Fruit fly (Drosophila melanogaster) whole organism, embryonic: Measurements from ENCODE around the gene yl.

Source experiments
- Ada2b ChIP-seq: fragments of 200-800 bp; sonication (Bioruptor generic); IDR thresholded peaks from 2 replicates; pipeline ENCODE4 v1.3.6; 2022; ENCODE audit warnings: missing biosample characterization, missing genetic modification characterization
- Asciz ChIP-seq: fragments of 200-800 bp; sonication (Bioruptor generic); optimal IDR thresholded peaks from 2 replicates; lab custom pipeline; 2017; ENCODE audit warnings: missing biosample characterization, mild to moderate bottlenecking, missing genetic modification characterization, missing genetic modification reagents
- Atf6 ChIP-seq: fragments of 200-800 bp; sonication (Bioruptor generic); IDR thresholded peaks from 2 replicates; pipeline ENCODE4 v1.3.6; 2022; ENCODE audit warnings: missing biosample characterization, missing genetic modification characterization
- B-H1 ChIP-seq: fragments of 200-800 bp; sonication (Bioruptor generic); IDR thresholded peaks from 3 replicates; pipeline ENCODE4 v1.3.6; 2022; ENCODE audit warnings: missing biosample characterization, missing genetic modification characterization
- BEAF-32 ChIP-seq: fragments of 200-800 bp; sonication (Bioruptor generic); optimal IDR thresholded peaks from 3 replicates; lab custom pipeline; 2017; ENCODE audit warnings: missing biosample characterization, missing genetic modification characterization, mild to moderate bottlenecking, moderate library complexity, missing genetic modification reagents
- Bdp1 ChIP-seq: fragments of 200-800 bp; sonication (Bioruptor generic); optimal IDR thresholded peaks from 3 replicates; lab custom pipeline; 2016; ENCODE audit warnings: missing biosample characterization, missing genetic modification characterization
- CG10147 ChIP-seq: fragments of 200-800 bp; sonication (Bioruptor generic); optimal IDR thresholded peaks from 2 replicates; lab custom pipeline; 2019; ENCODE audit warnings: missing biosample characterization, mild to moderate bottlenecking, missing genetic modification characterization, moderate library complexity
- CG10267 ChIP-seq: fragments of 200-800 bp; sonication (Bioruptor generic); optimal IDR thresholded peaks from 2 replicates; lab custom pipeline; 2018; ENCODE audit warnings: missing biosample characterization, mild to moderate bottlenecking, missing genetic modification characterization, moderate library complexity
- CG10366 ChIP-seq: fragments of 200-800 bp; sonication (Bioruptor generic); IDR thresholded peaks from 2 replicates; pipeline ENCODE4 v1.3.6; 2022; ENCODE audit warnings: missing biosample characterization, missing genetic modification characterization
- CG10959 ChIP-seq: fragments of 200-800 bp; sonication (Bioruptor generic); IDR thresholded peaks from 2 replicates; pipeline ENCODE4 v1.3.6; 2022; ENCODE audit warnings: missing biosample characterization, missing genetic modification characterization
- CG13296 ChIP-seq: fragments of 200-800 bp; sonication (Bioruptor generic); optimal IDR thresholded peaks from 3 replicates; lab custom pipeline; 2018; ENCODE audit warnings: missing biosample characterization, mild to moderate bottlenecking, missing genetic modification characterization
- CG1529 ChIP-seq: fragments of 200-800 bp; sonication (Bioruptor generic); optimal IDR thresholded peaks from 3 replicates; lab custom pipeline; 2018; ENCODE audit warnings: missing biosample characterization, missing genetic modification characterization
- CG16863 ChIP-seq: fragments of 200-800 bp; sonication (Bioruptor generic); optimal IDR thresholded peaks from 3 replicates; lab custom pipeline; 2016; ENCODE audit warnings: missing biosample characterization, missing genetic modification characterization
- CG2120 ChIP-seq: fragments of 200-800 bp; sonication (Bioruptor generic); optimal IDR thresholded peaks from 3 replicates; lab custom pipeline; 2016; ENCODE audit warnings: missing biosample characterization, missing genetic modification characterization
- CG3838 ChIP-seq: fragments of 200-800 bp; sonication (Bioruptor generic); optimal IDR thresholded peaks from 3 replicates; lab custom pipeline; 2016; ENCODE audit warnings: missing biosample characterization, missing genetic modification characterization
- CG42726 ChIP-seq: fragments of 200-800 bp; sonication (Bioruptor generic); IDR thresholded peaks from 2 replicates; pipeline ENCODE4 v1.3.6; 2022; ENCODE audit warnings: missing biosample characterization, missing genetic modification characterization; ENCODE audit not compliant: partially characterized antibody
- CG4360 ChIP-seq: fragments of 200-800 bp; sonication (Bioruptor generic); IDR thresholded peaks from 2 replicates; pipeline ENCODE4 v1.3.6; 2022; ENCODE audit warnings: missing biosample characterization, missing genetic modification characterization
- CG5245 ChIP-seq: fragments of 200-800 bp; sonication (Bioruptor generic); optimal IDR thresholded peaks from 3 replicates; lab custom pipeline; 2016; ENCODE audit warnings: missing biosample characterization, missing genetic modification characterization
- CG6765 ChIP-seq: fragments of 200-800 bp; sonication (Bioruptor generic); optimal IDR thresholded peaks from 3 replicates; lab custom pipeline; 2017; ENCODE audit warnings: missing biosample characterization, mild to moderate bottlenecking, missing genetic modification characterization
- CG7271 ChIP-seq: fragments of 200-800 bp; sonication (Bioruptor generic); optimal IDR thresholded peaks from 2 replicates; lab custom pipeline; 2018; ENCODE audit warnings: missing biosample characterization, mild to moderate bottlenecking, missing genetic modification characterization, moderate library complexity
- CG8765 ChIP-seq: fragments of 200-800 bp; sonication (Bioruptor generic); IDR thresholded peaks from 2 replicates; pipeline ENCODE4 v1.3.6; 2022; ENCODE audit warnings: missing biosample characterization, missing genetic modification characterization
- CG9609 ChIP-seq: fragments of 200-800 bp; sonication (Bioruptor generic); optimal IDR thresholded peaks from 3 replicates; lab custom pipeline; 2016; ENCODE audit warnings: missing biosample characterization, missing genetic modification characterization
- D19B ChIP-seq: fragments of 200-800 bp; sonication (Bioruptor generic); optimal IDR thresholded peaks from 2 replicates; lab custom pipeline; 2017; ENCODE audit warnings: missing biosample characterization, mild to moderate bottlenecking, missing genetic modification characterization
- Fer2 ChIP-seq: fragments of 200-800 bp; sonication (Bioruptor generic); optimal IDR thresholded peaks from 2 replicates; lab custom pipeline; 2018; ENCODE audit warnings: missing biosample characterization, mild to moderate bottlenecking, missing genetic modification characterization, moderate library complexity
- Gsc ChIP-seq: fragments of 200-800 bp; sonication (Bioruptor generic); IDR thresholded peaks from 2 replicates; pipeline ENCODE4 v1.3.6; 2022; ENCODE audit warnings: missing biosample characterization, missing genetic modification characterization
- H15 ChIP-seq: fragments of 200-800 bp; sonication (Bioruptor generic); IDR thresholded peaks from 3 replicates; pipeline ENCODE4 v1.3.6; 2022; ENCODE audit warnings: missing biosample characterization, missing genetic modification characterization
- Hey ChIP-seq: fragments of 200-800 bp; sonication (Bioruptor generic); optimal IDR thresholded peaks from 3 replicates; lab custom pipeline; 2018; ENCODE audit warnings: missing biosample characterization, mild to moderate bottlenecking, missing genetic modification characterization
- Hr3 ChIP-seq: fragments of 200-800 bp; sonication (Bioruptor generic); optimal IDR thresholded peaks from 3 replicates; lab custom pipeline; 2016; ENCODE audit warnings: missing biosample characterization, missing genetic modification characterization
- Lhr ChIP-seq: fragments of 200-800 bp; sonication (Bioruptor generic); optimal IDR thresholded peaks from 3 replicates; lab custom pipeline; 2017; ENCODE audit warnings: mild to moderate bottlenecking, missing biosample characterization, missing genetic modification reagents, missing genetic modification characterization
- Mrtf ChIP-seq: fragments of 200-800 bp; sonication (Bioruptor generic); IDR thresholded peaks from 3 replicates; pipeline ENCODE4 v1.3.6; 2022; ENCODE audit warnings: missing biosample characterization, missing genetic modification characterization
- Neu2 ChIP-seq: fragments of 200-800 bp; sonication (Bioruptor generic); optimal IDR thresholded peaks from 3 replicates; lab custom pipeline; 2016; ENCODE audit warnings: missing biosample characterization, missing genetic modification characterization, borderline replicate concordance
- Rfx ChIP-seq: fragments of 200-800 bp; sonication (Bioruptor generic); IDR thresholded peaks from 2 replicates; pipeline ENCODE4 v1.3.6; 2022; ENCODE audit warnings: missing biosample characterization, missing genetic modification characterization
- Sox100B ChIP-seq: fragments of 200-800 bp; sonication (Bioruptor generic); optimal IDR thresholded peaks from 3 replicates; lab custom pipeline; 2018; ENCODE audit warnings: missing biosample characterization, mild to moderate bottlenecking, missing genetic modification characterization
- Taf1 ChIP-seq: fragments of 200-800 bp; sonication (Bioruptor generic); IDR thresholded peaks from 2 replicates; pipeline ENCODE4 v1.3.6; 2022; ENCODE audit warnings: missing biosample characterization, missing genetic modification characterization
- amos ChIP-seq: fragments of 200-800 bp; sonication (Bioruptor generic); IDR thresholded peaks from 2 replicates; pipeline ENCODE4 v1.3.6; 2022; ENCODE audit warnings: missing biosample characterization, missing genetic modification characterization; ENCODE audit not compliant: partially characterized antibody
- gt ChIP-seq: fragments of 200-800 bp; sonication (Bioruptor generic); IDR thresholded peaks from 2 replicates; pipeline ENCODE4 v1.3.6; 2022; ENCODE audit warnings: missing biosample characterization, missing genetic modification characterization
- h ChIP-seq: fragments of >200 bp; optimal IDR thresholded peaks from 2 replicates; lab custom pipeline; 2017
- ham ChIP-seq: fragments of 200-800 bp; sonication (Bioruptor generic); IDR thresholded peaks from 2 replicates; pipeline ENCODE4 v1.3.6; 2022; ENCODE audit warnings: missing biosample characterization, missing genetic modification characterization
- jing ChIP-seq: fragments of 200-800 bp; sonication (Bioruptor generic); optimal IDR thresholded peaks from 2 replicates; lab custom pipeline; 2018; ENCODE audit warnings: missing biosample characterization, mild to moderate bottlenecking, missing genetic modification characterization
- knrl ChIP-seq: fragments of 200-800 bp; sonication (Bioruptor generic); IDR thresholded peaks from 3 replicates; pipeline ENCODE4 v1.3.6; 2022; ENCODE audit warnings: missing biosample characterization, missing genetic modification characterization; ENCODE audit not compliant: partially characterized antibody
- odd ChIP-seq: fragments of 200-800 bp; sonication (Bioruptor generic); optimal IDR thresholded peaks from 2 replicates; lab custom pipeline; 2017; ENCODE audit warnings: missing biosample characterization, mild to moderate bottlenecking, missing genetic modification characterization
- onecut ChIP-seq: fragments of 200-800 bp; sonication (Bioruptor generic); IDR thresholded peaks from 2 replicates; pipeline ENCODE4 v1.3.6; 2022; ENCODE audit warnings: missing biosample characterization, missing genetic modification characterization
- org-1 ChIP-seq: fragments of 200-800 bp; sonication (Bioruptor generic); optimal IDR thresholded peaks from 2 replicates; lab custom pipeline; 2017; ENCODE audit warnings: missing biosample characterization, missing genetic modification characterization
- p53 ChIP-seq: fragments of 200-800 bp; sonication (Bioruptor generic); optimal IDR thresholded peaks from 2 replicates; lab custom pipeline; 2016; ENCODE audit warnings: missing biosample characterization, missing genetic modification characterization
- pros ChIP-seq: fragments of 200-800 bp; sonication (Bioruptor generic); optimal IDR thresholded peaks from 3 replicates; lab custom pipeline; 2019; ENCODE audit warnings: missing biosample characterization, mild to moderate bottlenecking, missing genetic modification characterization, moderate library complexity
- pzg ChIP-seq: fragments of 200-800 bp; sonication (Bioruptor generic); optimal IDR thresholded peaks from 3 replicates; lab custom pipeline; 2018; ENCODE audit warnings: missing biosample characterization, mild to moderate bottlenecking, missing genetic modification characterization, moderate library complexity
- sc ChIP-seq, 3 experiments: fragments of >200 bp in 2 of 3; fragments of 200-800 bp in 1 of 3; sonication (Bioruptor generic) in 1 of 3; optimal IDR thresholded peaks; 2 replicates in 2 of 3; 3 replicates in 1 of 3; lab custom pipeline; 2017; ENCODE audit warnings: mild to moderate bottlenecking in 1 of 3, missing biosample characterization in 1 of 3, missing genetic modification characterization in 1 of 3, missing genetic modification reagents in 1 of 3
- sens-2 ChIP-seq: fragments of 200-800 bp; sonication (Bioruptor generic); IDR thresholded peaks from 2 replicates; pipeline ENCODE4 v1.3.6; 2022; ENCODE audit warnings: missing biosample characterization, missing genetic modification characterization
- slbo ChIP-seq: fragments of 200-800 bp; sonication (Bioruptor generic); IDR thresholded peaks from 2 replicates; pipeline ENCODE4 v1.3.6; 2022; ENCODE audit warnings: missing biosample characterization, missing genetic modification characterization
- slou ChIP-seq: fragments of 200-800 bp; sonication (Bioruptor generic); optimal IDR thresholded peaks from 3 replicates; lab custom pipeline; 2016; ENCODE audit warnings: missing biosample characterization, missing genetic modification characterization
- wor ChIP-seq: fragments of 200-800 bp; sonication (Bioruptor generic); IDR thresholded peaks from 2 replicates; pipeline ENCODE4 v1.3.6; 2022; ENCODE audit warnings: missing biosample characterization, missing genetic modification characterization
- yki ChIP-seq: fragments of >200 bp; optimal IDR thresholded peaks from 3 replicates; lab custom pipeline; 2018

yl gene

dm6 chrX:14169068-14169642 is 23.9 kb upstream of the yl start, which contains the start of gene CG12480 (continued):
- TF ChIP-seq jing (GFP tag; lab: Kevin White, UChicago), result no peak
- no peak; the same call in 2 of the 3 replicates for TF ChIP-seq B-H1 (GFP tag; lab: Robert Waterston, UW)
- no peak for TF ChIP-seq Lhr (GFP tag; lab: Kevin White, UChicago)
- no peak for TF ChIP-seq Sox100B
- no peak for TF ChIP-seq BEAF-32 (GFP tag; lab: Kevin White, UChicago)
- TF ChIP-seq wor, result no peak
- TF ChIP-seq H15 (GFP tag; lab: Robert Waterston, UW), result no peak
- no peak for TF ChIP-seq Mrtf (GFP tag; lab: Robert Waterston, UW)
- TF ChIP-seq Neu2 (GFP tag; lab: Kevin White, UChicago), result no peak
- TF ChIP-seq odd (GFP tag; lab: Kevin White, UChicago), result no peak
- peak; percentile 51 for TF ChIP-seq CG13296 (GFP tag; lab: Kevin White, UChicago)
- peak; percentile 82 for TF ChIP-seq CG2120
- TF ChIP-seq Fer2, result no peak
- TF ChIP-seq CG8765 (GFP tag; lab: Robert Waterston, UW), result no peak; the same call in 1 of the 2 replicates
- peak; percentile 86 for TF ChIP-seq slbo (GFP tag; lab: Robert Waterston, UW)
- no peak for TF ChIP-seq org-1
- no peak for TF ChIP-seq CG16863 (GFP tag; lab: Kevin White, UChicago)
- TF ChIP-seq CG42726 (GFP tag; lab: Robert Waterston, UW), result no peak
- no peak for TF ChIP-seq sc (optimal IDR thresholded peaks at IDR 0.05; lab: Kevin White, UChicago)
- no peak for TF ChIP-seq sc (GFP tag; optimal IDR thresholded peaks at IDR 0.05; lab: Kevin White, UChicago)
- peak; percentile 79 for TF ChIP-seq Atf6 (GFP tag; lab: Robert Waterston, UW)
- TF ChIP-seq ham (GFP tag; lab: Robert Waterston, UW), result no peak
- no peak for TF ChIP-seq CG7271 (tag; lab: Kevin White, UChicago)
- no peak for TF ChIP-seq CG9609 (GFP tag; lab: Kevin White, UChicago)
- no peak for TF ChIP-seq CG1529 (GFP tag; lab: Kevin White, UChicago)
- TF ChIP-seq onecut (GFP tag; lab: Robert Waterston, UW), result no peak
- no peak for TF ChIP-seq CG5245 (GFP tag; lab: Kevin White, UChicago)
- no peak for TF ChIP-seq h (lab: Kevin White, UChicago)
- TF ChIP-seq pros (GFP tag; lab: Kevin White, UChicago), result no peak
- peak; percentile 33 for TF ChIP-seq slou (GFP tag; lab: Kevin White, UChicago)
- no peak for TF ChIP-seq p53 (GFP tag; lab: Kevin White, UChicago)
- peak; percentile 25; the same call in 1 of the 2 replicates for TF ChIP-seq CG10366 (GFP tag; lab: Robert Waterston, UW)
- TF ChIP-seq Hr3 (GFP tag; lab: Kevin White, UChicago), result no peak
- peak; percentile 43 for TF ChIP-seq CG6765
- TF ChIP-seq amos (GFP tag; lab: Robert Waterston, UW), result no peak
- no peak for TF ChIP-seq D19B (GFP tag; lab: Kevin White, UChicago)
- TF ChIP-seq knrl, result no peak
- peak; percentile 20; the same call in 1 of the 2 replicates for TF ChIP-seq Ada2b (GFP tag; lab: Robert Waterston, UW)
- TF ChIP-seq gt (GFP tag; lab: Robert Waterston, UW), result no peak
- no peak for TF ChIP-seq CG4360
- no peak for TF ChIP-seq sens-2
- no peak for TF ChIP-seq yki (lab: Kevin White, UChicago)
- TF ChIP-seq CG3838 (GFP tag; lab: Kevin White, UChicago), result no peak
- TF ChIP-seq Bdp1 (GFP tag; lab: Kevin White, UChicago), result no peak
- peak; percentile 90 for TF ChIP-seq Rfx (GFP tag; lab: Robert Waterston, UW)
- TF ChIP-seq Hey (tag; lab: Kevin White, UChicago), result no peak
- no peak for TF ChIP-seq pzg
- TF ChIP-seq CG10959 (GFP tag; lab: Robert Waterston, UW), result no peak
- peak; percentile 28 for TF ChIP-seq CG10267 (tag; lab: Kevin White, UChicago)
- no peak for TF ChIP-seq Asciz
- TF ChIP-seq Gsc (GFP tag; lab: Robert Waterston, UW), result no peak
- peak; percentile 85 for TF ChIP-seq CG10147 (GFP tag; lab: Kevin White, UChicago)
- peak; percentile 75 for TF ChIP-seq Taf1
